Worm (Caenorhabditis elegans) whole organism, early embryonic: ENCODE results near the gene T24B8.4.

Source experiments
- B0310.2 ChIP-seq: sonication (generic microtip); optimal IDR thresholded peaks from 2 replicates; lab custom pipeline; 2016; ENCODE audit warnings: mild to moderate bottlenecking, missing genetic modification characterization, missing compliant biosample characterization
- F13C5.2 ChIP-seq: sonication (generic microtip); optimal IDR thresholded peaks from 2 replicates; lab custom pipeline; 2017; ENCODE audit warnings: mild to moderate bottlenecking, missing genetic modification characterization, inconsistent platforms, missing compliant biosample characterization
- aly-1 ChIP-seq: sonication (generic microtip); optimal IDR thresholded peaks from 2 replicates; lab custom pipeline; 2016; ENCODE audit warnings: missing genetic modification characterization, missing compliant biosample characterization
- ama-1 ChIP-seq: fragments of 150-350 bp; optimal IDR thresholded peaks from 2 replicates; lab custom pipeline; 2014
- ceh-13 ChIP-seq: fragments of 200-800 bp; sonication (Bioruptor generic); optimal IDR thresholded peaks from 2 replicates; lab custom pipeline; 2018; ENCODE audit warnings: mild to moderate bottlenecking, missing genetic modification characterization, missing compliant biosample characterization
- ceh-36 ChIP-seq: sonication (generic microtip); optimal IDR thresholded peaks from 2 replicates; lab custom pipeline; 2016; ENCODE audit warnings: missing genetic modification characterization, inconsistent platforms, missing compliant biosample characterization
- ets-7 ChIP-seq: sonication (generic microtip); optimal IDR thresholded peaks from 2 replicates; lab custom pipeline; 2016; ENCODE audit warnings: missing genotype, missing genetic modification characterization, missing compliant biosample characterization
- flt-1 ChIP-seq: fragments of 200-800 bp; sonication (Bioruptor generic); IDR thresholded peaks from 2 replicates; pipeline ENCODE4 v1.3.6; 2022; ENCODE audit warnings: missing genetic modification characterization, missing compliant biosample characterization
- hmbx-1 ChIP-seq: sonication (generic microtip); optimal IDR thresholded peaks from 2 replicates; lab custom pipeline; 2016; ENCODE audit warnings: mild to moderate bottlenecking, missing genetic modification characterization, missing compliant biosample characterization
- hmg-4 ChIP-seq: fragments of 200-800 bp; sonication (Bioruptor generic); optimal IDR thresholded peaks from 2 replicates; lab custom pipeline; 2018; ENCODE audit warnings: mild to moderate bottlenecking, missing genetic modification characterization, missing compliant biosample characterization
- hnd-1 ChIP-seq: sonication (generic microtip); optimal IDR thresholded peaks from 2 replicates; lab custom pipeline; 2016; ENCODE audit warnings: missing genetic modification characterization, missing compliant biosample characterization
- pes-1 ChIP-seq: fragments of 200-800 bp; sonication (Bioruptor generic); IDR thresholded peaks from 2 replicates; pipeline ENCODE4 v1.3.6; 2022; ENCODE audit warnings: missing genetic modification reagents, missing genetic modification characterization, missing compliant biosample characterization
- scrt-1 ChIP-seq: fragments of 200-800 bp; sonication (Bioruptor generic); IDR thresholded peaks from 2 replicates; pipeline ENCODE4 v1.3.6; 2022; ENCODE audit warnings: missing genetic modification characterization, missing compliant biosample characterization
- sea-1 ChIP-seq: fragments of 200-800 bp; sonication (Bioruptor generic); conservative IDR thresholded peaks from 2 replicates; pipeline ENCODE4 v1.3.6; 2022; ENCODE audit warnings: missing genetic modification characterization, missing compliant biosample characterization
- tbx-11 ChIP-seq: fragments of 200-800 bp; sonication (Bioruptor generic); IDR thresholded peaks from 2 replicates; pipeline ENCODE4 v1.3.6; 2022; ENCODE audit warnings: missing genetic modification characterization, missing compliant biosample characterization
- tbx-37 ChIP-seq: fragments of 200-800 bp; sonication (Bioruptor generic); conservative IDR thresholded peaks from 2 replicates; pipeline ENCODE4 v1.3.6; 2022; ENCODE audit warnings: missing genetic modification reagents, missing genetic modification characterization, missing compliant biosample characterization
- tra-4 ChIP-seq: sonication (generic microtip); optimal IDR thresholded peaks from 2 replicates; lab custom pipeline; 2017; ENCODE audit warnings: missing genetic modification characterization, missing compliant biosample characterization

Gene T24B8.4

DNA sequence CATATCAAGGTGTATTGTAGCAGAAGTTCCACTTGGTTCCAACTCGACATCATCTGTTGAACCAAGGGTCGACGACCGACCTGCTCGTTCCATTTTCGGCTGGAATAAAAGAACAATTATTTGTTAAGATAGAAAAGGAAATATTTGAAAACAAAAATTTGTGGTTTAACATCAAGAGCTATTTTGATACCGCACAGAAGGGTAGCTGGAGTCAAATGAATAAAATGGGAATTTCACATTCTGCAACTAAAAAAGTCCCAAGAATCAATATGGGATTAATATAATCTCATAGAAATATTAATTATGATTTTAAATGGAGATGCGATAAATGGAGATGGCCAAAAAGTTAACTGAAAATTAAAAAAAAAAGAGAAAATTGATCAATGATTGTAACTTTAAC, 27.9 kb upstream of the T24B8.4 start, which contains the start of gene clh-5:
TSS of gene clh-5 (minus strand) at position 101 of the 400 bp plus-strand sequence.
- TF ChIP-seq B0310.2 (tag; lab: Kevin White, UChicago) (no peak), hmg-4 (no peak), ets-7 (no peak), ceh-13 (GFP tag; lab: Kevin White, UChicago) (no peak), pes-1 (no peak), tbx-11 (GFP tag; lab: Robert Waterston, UW) (no peak), scrt-1 (GFP tag; lab: Robert Waterston, UW) (no peak), tbx-37 (no peak), tra-4 (tag; lab: Kevin White, UChicago) (no peak), aly-1 (tag; lab: Kevin White, UChicago) (no peak), flt-1 (GFP tag; lab: Robert Waterston, UW) (no peak), F13C5.2 (no peak), sea-1 (GFP tag; lab: Robert Waterston, UW) (no peak), ceh-36 (tag; lab: Kevin White, UChicago) (no peak), hmbx-1 (tag; lab: Kevin White, UChicago) (no peak), ama-1 (lab: Kevin White, UChicago) (no peak)

DNA sequence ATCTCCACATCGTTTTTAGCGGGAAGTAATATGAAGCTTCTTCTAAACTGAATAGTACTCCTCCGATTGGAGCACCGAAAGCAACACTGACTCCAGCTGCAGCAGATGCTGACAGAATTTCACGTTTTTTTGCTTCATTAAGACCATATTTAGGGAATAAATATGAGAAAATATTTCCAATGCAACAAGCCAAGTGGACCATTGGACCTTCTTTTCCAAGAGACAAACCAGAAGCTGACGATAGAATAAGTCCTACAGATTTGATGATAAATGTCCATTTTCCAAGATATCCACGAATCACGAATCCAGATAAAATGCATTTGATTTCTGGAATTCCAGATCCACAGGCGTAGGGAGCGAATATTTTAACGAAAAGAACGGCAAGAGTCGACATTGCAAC, 26.7 kb upstream of the T24B8.4 start:
- TF ChIP-seq ceh-36 (tag; lab: Kevin White, UChicago) (no peak), F13C5.2 (no peak), sea-1 (GFP tag; lab: Robert Waterston, UW) (no peak), hnd-1 (tag; lab: Kevin White, UChicago) (no peak), B0310.2 (tag; lab: Kevin White, UChicago) (no peak), pes-1 (no peak), tra-4 (tag; lab: Kevin White, UChicago) (no peak), ceh-13 (GFP tag; lab: Kevin White, UChicago) (no peak), hmbx-1 (tag; lab: Kevin White, UChicago) (no peak), aly-1 (tag; lab: Kevin White, UChicago) (no peak), tbx-11 (GFP tag; lab: Robert Waterston, UW) (no peak), hmg-4 (no peak), tbx-37 (no peak), ets-7 (no peak), scrt-1 (GFP tag; lab: Robert Waterston, UW) (no peak), ama-1 (lab: Kevin White, UChicago) (no peak)

DNA sequence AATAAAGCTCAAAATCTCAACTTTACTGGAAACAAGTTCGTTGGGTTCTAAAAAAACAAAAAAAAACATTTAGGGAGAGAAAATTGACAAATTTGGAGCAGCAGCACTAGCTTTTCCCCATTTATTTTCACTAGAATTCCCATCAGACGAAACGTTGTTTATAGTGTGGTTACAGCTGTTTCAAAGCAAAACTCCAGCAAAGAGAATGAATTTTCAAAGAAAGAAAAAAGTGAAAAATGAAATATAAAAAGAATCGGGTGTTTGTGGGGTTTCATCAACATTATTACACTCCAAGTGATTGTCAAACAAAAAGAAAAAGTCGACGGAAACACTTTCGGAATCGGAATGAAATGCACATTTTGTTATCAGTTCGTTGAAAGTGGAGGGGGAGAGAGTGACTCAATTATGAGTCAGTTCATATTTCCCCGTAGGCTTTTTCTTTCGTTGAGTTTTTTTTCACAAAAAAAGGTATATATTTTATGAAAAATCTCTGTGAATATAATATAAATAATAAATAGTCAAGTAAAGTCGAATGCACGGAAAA, 23.7 kb upstream of the T24B8.4 start:
- TF ChIP-seq ama-1 (lab: Kevin White, UChicago) (no peak), hmg-4 (no peak), tra-4 (tag; lab: Kevin White, UChicago) (no peak), scrt-1 (GFP tag; lab: Robert Waterston, UW) (no peak), F13C5.2 (no peak)

DNA sequence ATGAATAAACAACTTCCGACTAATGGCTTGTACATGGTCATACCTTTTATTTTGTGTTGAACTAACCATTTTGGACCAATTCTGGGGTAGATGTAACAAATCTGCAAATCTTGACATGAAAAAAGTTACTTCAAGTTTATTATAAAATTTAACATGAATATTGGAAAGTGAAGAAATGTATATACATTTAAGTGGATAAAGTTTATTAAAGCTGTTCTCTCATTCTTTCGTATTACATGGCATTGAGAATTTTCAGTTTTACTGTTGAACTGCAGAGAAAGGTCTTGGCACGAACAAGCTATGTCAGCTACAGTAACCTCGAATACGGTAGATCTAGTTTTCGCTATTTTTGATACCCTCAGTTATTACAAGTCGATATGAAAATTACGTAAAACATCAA, 22.9 kb upstream of the T24B8.4 start, which contains the start of gene C07H4.1:
TSS of gene C07H4.1 (minus strand) at position 101 of the 400 bp plus-strand sequence.
- no peak for TF ChIP-seq hnd-1 (tag; lab: Kevin White, UChicago)

DNA sequence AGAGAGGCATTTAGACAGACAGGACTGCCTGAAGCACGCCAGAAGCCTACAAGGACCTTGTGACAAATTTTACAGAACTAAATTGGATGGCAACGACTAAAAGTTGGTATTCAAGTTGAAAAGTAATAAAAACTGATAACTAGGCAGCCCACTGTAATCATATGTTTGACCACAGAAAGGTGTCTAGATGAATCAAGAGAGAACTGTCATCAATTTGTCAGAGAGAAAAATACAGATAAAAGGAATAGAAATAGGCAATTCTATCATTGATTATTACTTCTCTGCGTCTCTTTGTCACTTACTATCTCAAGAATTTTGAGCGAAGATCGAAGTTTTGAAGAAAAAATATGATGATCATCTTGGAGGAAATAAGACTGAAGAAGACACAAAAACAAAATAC, 22.3 kb upstream of the T24B8.4 start:
- TF ChIP-seq hmg-4: no peak
- TF ChIP-seq ets-7: no peak
- TF ChIP-seq tbx-37: no peak
- no peak for TF ChIP-seq aly-1 (tag; lab: Kevin White, UChicago)
- no peak for TF ChIP-seq tbx-11 (GFP tag; lab: Robert Waterston, UW)
- TF ChIP-seq F13C5.2: no peak
- TF ChIP-seq hmbx-1 (tag; lab: Kevin White, UChicago): no peak
- no peak for TF ChIP-seq scrt-1 (GFP tag; lab: Robert Waterston, UW)
- TF ChIP-seq flt-1 (GFP tag; lab: Robert Waterston, UW): no peak
- no peak for TF ChIP-seq hnd-1 (tag; lab: Kevin White, UChicago)
- TF ChIP-seq ama-1 (lab: Kevin White, UChicago): no peak
- TF ChIP-seq ceh-13 (GFP tag; lab: Kevin White, UChicago): no peak
- TF ChIP-seq sea-1 (GFP tag; lab: Robert Waterston, UW): no peak

DNA sequence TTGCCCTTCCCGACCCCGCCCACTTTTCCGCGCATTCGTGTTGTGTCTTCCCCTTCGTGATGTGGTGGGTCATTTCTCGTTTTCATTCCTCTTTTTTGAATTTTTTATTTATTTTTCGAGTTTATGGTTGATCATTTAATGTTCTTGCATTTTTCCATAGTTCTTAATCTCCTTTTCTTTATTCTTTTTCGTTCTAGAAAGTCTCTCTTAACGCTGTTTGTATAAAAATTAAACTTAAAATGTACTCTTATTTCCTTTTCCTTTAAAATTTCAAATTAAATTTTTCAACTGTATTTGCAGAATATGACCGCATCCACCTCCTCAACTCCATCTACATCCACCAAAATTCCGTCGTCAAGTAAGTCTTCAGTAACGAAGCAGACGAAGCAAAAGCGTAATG, 15.7 kb upstream of the T24B8.4 start, which contains the start of gene hlh-3:
TSS of gene hlh-3 (plus strand) at position 301 of the 400 bp plus-strand sequence.
- TF ChIP-seq tbx-11 (GFP tag; lab: Robert Waterston, UW) (no peak), hmbx-1 (tag; lab: Kevin White, UChicago) (no peak), tbx-37 (no peak), flt-1 (GFP tag; lab: Robert Waterston, UW) (no peak), sea-1 (GFP tag; lab: Robert Waterston, UW) (no peak), pes-1 (no peak), scrt-1 (GFP tag; lab: Robert Waterston, UW) (no peak), ceh-13 (GFP tag; lab: Kevin White, UChicago) (no peak), tra-4 (tag; lab: Kevin White, UChicago) (no peak), hmg-4 (no peak), ceh-36 (tag; lab: Kevin White, UChicago) (no peak), ama-1 (lab: Kevin White, UChicago) (no peak), F13C5.2 (no peak), hnd-1 (tag; lab: Kevin White, UChicago) (no peak), ets-7 (no peak), B0310.2 (tag; lab: Kevin White, UChicago) (no peak), aly-1 (tag; lab: Kevin White, UChicago) (no peak)

DNA sequence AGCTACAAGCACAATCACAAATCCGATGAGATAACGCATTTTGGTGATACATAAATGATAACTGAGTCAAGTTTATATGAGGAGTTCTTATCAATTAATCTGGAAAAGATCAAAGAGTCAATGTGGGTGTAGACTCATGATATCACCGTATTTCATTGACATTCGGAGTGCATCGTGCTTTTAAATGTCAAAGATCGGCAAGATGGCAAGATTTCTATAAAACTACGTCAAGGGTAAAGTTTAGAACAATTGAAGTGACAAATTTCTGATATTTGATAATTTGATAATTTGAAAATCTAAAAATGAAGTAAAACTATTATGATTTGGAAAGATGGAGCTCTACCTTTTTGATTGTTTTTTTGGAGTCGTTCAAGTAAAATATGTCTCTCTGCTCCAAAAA, 12.5 kb upstream of the T24B8.4 start, which contains the start of gene sysm-1:
TSS of gene sysm-1 (minus strand) at position 101 of the 400 bp plus-strand sequence.
- TF ChIP-seq ceh-36 (tag; lab: Kevin White, UChicago) (no peak), hnd-1 (tag; lab: Kevin White, UChicago) (no peak), hmg-4 (no peak), B0310.2 (tag; lab: Kevin White, UChicago) (no peak), ets-7 (no peak), scrt-1 (GFP tag; lab: Robert Waterston, UW) (no peak), pes-1 (no peak), tra-4 (tag; lab: Kevin White, UChicago) (no peak), aly-1 (tag; lab: Kevin White, UChicago) (no peak), hmbx-1 (tag; lab: Kevin White, UChicago) (no peak), F13C5.2 (no peak), ceh-13 (GFP tag; lab: Kevin White, UChicago) (no peak), sea-1 (GFP tag; lab: Robert Waterston, UW) (no peak), ama-1 (lab: Kevin White, UChicago) (no peak), tbx-37 (no peak), flt-1 (GFP tag; lab: Robert Waterston, UW) (no peak), tbx-11 (GFP tag; lab: Robert Waterston, UW) (no peak)
